Worm (Caenorhabditis elegans) whole organism, L1 larva: Measurements from ENCODE around the gene pud-4.

Experiments used
- nhr-19 ChIP-seq: fragments of 200-800 bp; sonication (Bioruptor generic); conservative IDR thresholded peaks from 2 replicates; pipeline ENCODE4 v1.3.6; 2022; ENCODE audit warnings: missing genetic modification characterization, missing compliant biosample characterization
- nhr-28 ChIP-seq: fragments of 150-350 bp; optimal IDR thresholded peaks from 2 replicates; lab custom pipeline; 2014; ENCODE audit warnings: missing biosample characterization, missing genetic modification characterization
- sptf-1 ChIP-seq: fragments of 150-350 bp; optimal IDR thresholded peaks from 2 replicates; lab custom pipeline; 2014; ENCODE audit warnings: missing biosample characterization, missing genetic modification characterization

- no peak for TF ChIP-seq sptf-1 (tag; lab: Kevin White, UChicago)
- no peak for TF ChIP-seq nhr-28 (tag; lab: Kevin White, UChicago)
- no peak for TF ChIP-seq nhr-19 (GFP tag; lab: Robert Waterston, UW)
Observed at ce11 chrV:2303775-2304174, 22.7 kb upstream of the pud-4 start, which contains the start of gene irld-15.
